Worm (Caenorhabditis elegans) whole organism, young adult: ENCODE results near the gene asps-1.
A peak's percentile ranks its signal among the peaks of the same experiment; 100 is the strongest.

Source experiments
- B0336.3 ChIP-seq: fragments of 200-800 bp; sonication (Bioruptor generic); IDR thresholded peaks from 2 replicates; pipeline ENCODE4 v1.3.6; 2022; ENCODE audit warnings: missing genetic modification characterization, missing compliant biosample characterization
- F22D6.2 ChIP-seq: sonication (generic microtip); optimal IDR thresholded peaks from 2 replicates; lab custom pipeline; 2016; ENCODE audit warnings: mild to moderate bottlenecking, missing genetic modification characterization, missing compliant biosample characterization
- F33H1.4 ChIP-seq: fragments of 200-800 bp; sonication (Bioruptor generic); IDR thresholded peaks from 2 replicates; pipeline ENCODE4 v1.3.6; 2022; ENCODE audit warnings: missing genetic modification reagents, missing genetic modification characterization, missing compliant biosample characterization
- F37B4.10 ChIP-seq: fragments of 200-800 bp; sonication (Bioruptor generic); IDR thresholded peaks from 2 replicates; pipeline ENCODE4 v1.3.6; 2022; ENCODE audit warnings: missing genetic modification characterization, missing compliant biosample characterization
- F49E8.2 ChIP-seq: sonication (generic microtip); optimal IDR thresholded peaks from 3 replicates; lab custom pipeline; 2017; ENCODE audit warnings: missing genetic modification characterization, mild to moderate bottlenecking, missing compliant biosample characterization, antibody characterized with exemption, moderate library complexity; ENCODE audit not compliant: insufficient read depth
- K12H6.12 ChIP-seq: fragments of 200-800 bp; sonication (Bioruptor generic); optimal IDR thresholded peaks from 2 replicates; lab custom pipeline; 2018; ENCODE audit warnings: mild to moderate bottlenecking, missing genetic modification characterization, missing compliant biosample characterization
- T07F8.4 ChIP-seq: sonication (generic microtip); optimal IDR thresholded peaks from 2 replicates; lab custom pipeline; 2016; ENCODE audit warnings: mild to moderate bottlenecking, missing genetic modification characterization, moderate library complexity, missing compliant biosample characterization
- Y53G8AR.9 ChIP-seq: fragments of 200-800 bp; sonication (Bioruptor generic); conservative IDR thresholded peaks from 2 replicates; pipeline ENCODE4 v1.3.6; 2022; ENCODE audit warnings: missing genetic modification reagents, missing genetic modification characterization, missing compliant biosample characterization
- aptf-3 ChIP-seq: fragments of 200-800 bp; sonication (Bioruptor generic); IDR thresholded peaks from 2 replicates; pipeline ENCODE4 v1.3.6; 2022; ENCODE audit warnings: missing genetic modification characterization, missing compliant biosample characterization
- bed-2 ChIP-seq: fragments of 200-800 bp; sonication (Bioruptor generic); IDR thresholded peaks from 2 replicates; pipeline ENCODE4 v1.3.6; 2022; ENCODE audit warnings: missing genetic modification reagents, missing genetic modification characterization, missing compliant biosample characterization
- ccch-3 ChIP-seq: fragments of 200-800 bp; sonication (Bioruptor generic); optimal IDR thresholded peaks from 2 replicates; lab custom pipeline; 2018; ENCODE audit warnings: mild to moderate bottlenecking, missing genetic modification characterization, missing compliant biosample characterization
- cebp-2 ChIP-seq: fragments of 200-800 bp; sonication (Bioruptor generic); IDR thresholded peaks from 2 replicates; pipeline ENCODE4 v1.3.6; 2022; ENCODE audit warnings: missing genetic modification characterization, missing compliant biosample characterization
- ceh-58 ChIP-seq: fragments of 200-800 bp; sonication (Bioruptor generic); IDR thresholded peaks from 2 replicates; pipeline ENCODE4 v1.3.6; 2022; ENCODE audit warnings: missing genetic modification characterization, missing compliant biosample characterization
- ceh-79 ChIP-seq: sonication (generic microtip); optimal IDR thresholded peaks from 2 replicates; lab custom pipeline; 2017; ENCODE audit warnings: mild to moderate bottlenecking, missing genetic modification characterization, missing compliant biosample characterization
- chd-7 ChIP-seq: sonication (generic microtip); optimal IDR thresholded peaks from 2 replicates; lab custom pipeline; 2016; ENCODE audit warnings: mild to moderate bottlenecking, missing genetic modification characterization, moderate library complexity, missing compliant biosample characterization
- die-1 ChIP-seq: sonication (generic microtip); optimal IDR thresholded peaks from 2 replicates; lab custom pipeline; 2016; ENCODE audit warnings: missing genotype, mild to moderate bottlenecking, missing genetic modification characterization, missing compliant biosample characterization
- egl-18 ChIP-seq: fragments of 200-800 bp; sonication (Bioruptor generic); IDR thresholded peaks from 2 replicates; pipeline ENCODE4 v1.3.6; 2022; ENCODE audit warnings: missing genetic modification reagents, missing genetic modification characterization, missing compliant biosample characterization
- ekl-4 ChIP-seq: fragments of 200-800 bp; sonication (Bioruptor generic); IDR thresholded peaks from 2 replicates; pipeline ENCODE4 v1.3.6; 2022; ENCODE audit warnings: missing genetic modification reagents, missing genetic modification characterization, missing compliant biosample characterization
- ets-4 ChIP-seq: fragments of 200-800 bp; sonication (Bioruptor generic); optimal IDR thresholded peaks from 2 replicates; lab custom pipeline; 2018; ENCODE audit warnings: mild to moderate bottlenecking, missing genetic modification characterization, missing compliant biosample characterization
- hlh-12 ChIP-seq: sonication (generic microtip); optimal IDR thresholded peaks from 2 replicates; lab custom pipeline; 2016; ENCODE audit warnings: missing genetic modification characterization, missing compliant biosample characterization
- hmg-1.2 ChIP-seq: fragments of 200-800 bp; sonication (Bioruptor generic); IDR thresholded peaks from 2 replicates; pipeline ENCODE4 v1.3.6; 2022; ENCODE audit warnings: missing genetic modification reagents, missing genetic modification characterization, missing compliant biosample characterization
- hrde-1 ChIP-seq: sonication (generic microtip); optimal IDR thresholded peaks from 2 replicates; lab custom pipeline; 2016; ENCODE audit warnings: missing genetic modification characterization, mild to moderate bottlenecking, missing compliant biosample characterization, moderate library complexity, missing genotype, missing genetic modification reagents, borderline replicate concordance
- hsf-1 ChIP-seq: fragments of 200-800 bp; sonication (Bioruptor generic); IDR thresholded peaks from 2 replicates; pipeline ENCODE4 v1.3.6; 2022; ENCODE audit warnings: missing genetic modification reagents, missing genetic modification characterization, missing compliant biosample characterization
- lin-40 ChIP-seq: sonication (generic microtip); optimal IDR thresholded peaks from 2 replicates; lab custom pipeline; 2016; ENCODE audit warnings: missing genetic modification characterization, mild to moderate bottlenecking, missing compliant biosample characterization, missing genotype, missing genetic modification reagents
- lir-1 ChIP-seq: fragments of 200-800 bp; sonication (Bioruptor generic); conservative IDR thresholded peaks from 2 replicates; pipeline ENCODE4 v1.3.6; 2022; ENCODE audit warnings: missing genetic modification reagents, missing genetic modification characterization, missing compliant biosample characterization
- madf-10 ChIP-seq: sonication (generic microtip); optimal IDR thresholded peaks from 2 replicates; lab custom pipeline; 2016; ENCODE audit warnings: mild to moderate bottlenecking, missing genetic modification characterization, missing compliant biosample characterization
- mcd-1 ChIP-seq: fragments of 200-800 bp; sonication (Bioruptor generic); IDR thresholded peaks from 2 replicates; pipeline ENCODE4 v1.3.6; 2022; ENCODE audit warnings: missing genetic modification reagents, missing genetic modification characterization, missing compliant biosample characterization
- mxl-1 ChIP-seq: sonication (generic microtip); optimal IDR thresholded peaks from 2 replicates; lab custom pipeline; 2016; ENCODE audit warnings: missing genetic modification characterization, missing compliant biosample characterization
- nfyb-1 ChIP-seq: fragments of 200-800 bp; sonication (Bioruptor generic); IDR thresholded peaks from 2 replicates; pipeline ENCODE4 v1.3.6; 2022; ENCODE audit warnings: missing genetic modification reagents, missing genetic modification characterization, missing compliant biosample characterization
- nhr-179 ChIP-seq: sonication (generic microtip); optimal IDR thresholded peaks from 2 replicates; lab custom pipeline; 2016; ENCODE audit warnings: mild to moderate bottlenecking, missing genetic modification characterization, missing compliant biosample characterization
- nhr-80 ChIP-seq: sonication (generic microtip); optimal IDR thresholded peaks from 2 replicates; lab custom pipeline; 2016; ENCODE audit warnings: missing genetic modification characterization, missing compliant biosample characterization
- nhr-90 ChIP-seq: sonication (generic microtip); optimal IDR thresholded peaks from 2 replicates; lab custom pipeline; 2016; ENCODE audit warnings: missing genotype, mild to moderate bottlenecking, missing genetic modification characterization, missing compliant biosample characterization
- pbrm-1 ChIP-seq: fragments of 200-800 bp; sonication (Bioruptor generic); IDR thresholded peaks from 2 replicates; pipeline ENCODE4 v1.3.6; 2022; ENCODE audit warnings: missing genetic modification reagents, missing genetic modification characterization, missing compliant biosample characterization
- rpc-1 ChIP-seq, 2 experiments: fragments of 150-350 bp in 1 of 2; sonication (generic microtip) in 1 of 2; optimal IDR thresholded peaks; 2 replicates each; lab custom pipeline; 2014 to 2018; ENCODE audit warnings: missing biosample characterization in 1 of 2, missing genetic modification characterization in 1 of 2, missing genetic modification reagents in 1 of 2, missing genotype in 1 of 2
- snpc-1.3 ChIP-seq: sonication (generic microtip); optimal IDR thresholded peaks from 2 replicates; lab custom pipeline; 2017; ENCODE audit warnings: missing genetic modification characterization, mild to moderate bottlenecking, missing compliant biosample characterization, antibody characterized with exemption, moderate library complexity, missing genotype, missing genetic modification reagents; ENCODE audit not compliant: insufficient read depth
- snpc-4 ChIP-seq, 5 experiments: fragments of 150-350 bp in 1 of 5; sonication (generic microtip) in 4 of 5; optimal IDR thresholded peaks; 2 replicates each; lab custom pipeline; 2014 to 2018; ENCODE audit warnings: missing genetic modification characterization in 5 of 5, missing biosample characterization in 3 of 5, antibody characterized with exemption in 2 of 5, mild to moderate bottlenecking in 2 of 5, missing compliant biosample characterization in 2 of 5, missing genotype in 2 of 5, moderate library complexity in 2 of 5, missing genetic modification reagents in 1 of 5
- tbp1 ChIP-seq: fragments of 200-800 bp; sonication (Bioruptor generic); optimal IDR thresholded peaks from 2 replicates; lab custom pipeline; 2018; ENCODE audit warnings: mild to moderate bottlenecking, missing genetic modification characterization, missing compliant biosample characterization
- tbx-9 ChIP-seq: sonication (generic microtip); optimal IDR thresholded peaks from 2 replicates; lab custom pipeline; 2016; ENCODE audit warnings: borderline replicate concordance, missing genetic modification characterization, inconsistent platforms, missing compliant biosample characterization
- tlf-1 ChIP-seq: fragments of 200-800 bp; sonication (Bioruptor generic); optimal IDR thresholded peaks from 2 replicates; lab custom pipeline; 2018; ENCODE audit warnings: mild to moderate bottlenecking, missing genetic modification characterization, missing compliant biosample characterization
- xnd-1 ChIP-seq: sonication (generic microtip); optimal IDR thresholded peaks from 2 replicates; lab custom pipeline; 2016; ENCODE audit warnings: missing genotype, missing genetic modification reagents, missing genetic modification characterization, missing compliant biosample characterization
- ztf-18 ChIP-seq: sonication (generic microtip); optimal IDR thresholded peaks from 2 replicates; lab custom pipeline; 2016; ENCODE audit warnings: missing genotype, mild to moderate bottlenecking, missing genetic modification characterization, missing compliant biosample characterization
- ztf-6 ChIP-seq: fragments of 200-800 bp; sonication (Bioruptor generic); IDR thresholded peaks from 2 replicates; pipeline ENCODE4 v1.3.6; 2022; ENCODE audit warnings: missing genetic modification reagents, missing genetic modification characterization, missing compliant biosample characterization

The asps-1 gene

DNA sequence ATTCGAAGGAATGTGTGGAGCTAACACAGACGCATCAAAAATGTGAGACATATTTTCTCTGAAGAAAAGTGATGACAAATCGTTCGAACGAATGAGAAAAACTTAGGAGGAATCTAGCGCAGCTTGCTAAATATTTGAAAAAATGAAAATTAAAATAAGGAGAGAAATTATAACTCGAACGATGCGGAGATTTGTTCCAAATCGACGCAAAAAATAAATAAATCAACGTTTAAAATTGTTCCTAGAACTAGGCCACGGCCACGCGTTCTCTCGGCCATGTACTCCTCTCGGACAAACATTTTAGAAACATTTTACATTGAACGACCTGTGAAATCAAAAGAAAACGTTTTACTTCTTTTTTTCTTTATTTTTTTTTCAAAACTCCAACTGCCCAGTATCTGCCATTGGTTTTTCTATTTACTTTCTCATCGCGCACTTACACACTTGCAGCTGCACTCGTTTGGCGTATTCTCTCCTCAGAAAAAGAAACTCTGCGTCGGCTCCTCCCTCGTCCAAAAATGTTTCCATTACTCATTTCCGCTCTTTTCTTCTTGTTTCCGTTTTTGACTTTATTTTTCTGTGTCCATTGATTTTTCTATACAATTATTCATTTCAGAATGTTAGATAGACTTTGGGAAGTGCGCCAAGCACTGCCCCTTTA is 3.0 kb upstream of the asps-1 start, which contains the start of the genes gna-1 and B0024.13 (continued):
- TF ChIP-seq mxl-1 (tag; lab: Kevin White, UChicago) (no peak), snpc-4 (GFP tag; optimal IDR thresholded peaks at IDR 0.05; lab: Kevin White, UChicago) (no peak), snpc-4 (tag; optimal IDR thresholded peaks at IDR 0.05; lab: Kevin White, UChicago) (peak in 2 of 4 experiments; percentile 10 to 39), bed-2 (GFP tag; lab: Robert Waterston, UW) (peak; percentile 53; the same call in 1 of the 2 replicates), F33H1.4 (GFP tag; lab: Robert Waterston, UW) (peak; percentile 33; the same call in 1 of the 2 replicates), ztf-18 (tag; lab: Kevin White, UChicago) (peak; percentile 26), die-1 (no peak), hmg-1.2 (GFP tag; lab: Robert Waterston, UW) (0 out of 2 replicates have a peak, but pooled peaks have one; percentile 9), nfyb-1 (GFP tag; lab: Robert Waterston, UW) (no peak), F22D6.2 (tag; lab: Kevin White, UChicago) (no peak), lir-1 (GFP tag; lab: Robert Waterston, UW) (peak; percentile 56; the same call in 1 of the 2 replicates), tbp1 (peak; percentile 20), ekl-4 (no peak), ets-4 (GFP tag; lab: Kevin White, UChicago) (no peak), ccch-3 (GFP tag; lab: Kevin White, UChicago) (peak; percentile 24), snpc-1.3 (no peak)

DNA sequence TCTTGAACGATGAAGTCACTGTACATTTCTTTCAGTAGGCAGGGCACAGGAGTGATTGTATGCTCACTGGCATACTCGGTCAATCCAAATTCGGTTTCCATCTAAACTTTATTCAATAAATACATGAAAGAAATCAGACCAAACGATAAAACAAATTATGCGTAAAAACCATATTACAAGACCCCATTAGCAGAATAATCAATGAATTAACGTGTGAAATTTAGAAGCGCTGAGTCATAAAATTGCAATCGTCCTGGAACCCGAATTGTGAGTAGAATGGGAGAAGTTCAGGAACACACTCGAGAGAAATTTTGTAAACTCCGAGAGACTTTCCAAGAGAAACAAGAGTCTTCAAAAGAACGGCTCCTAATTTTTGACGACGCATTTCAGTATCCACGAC is 2.2 kb upstream of the asps-1 start, which contains the start of gene B0024.11:
Gene B0024.11 (minus strand): TSS at position 101 of the 400 bp plus-strand sequence.
- no peak for TF ChIP-seq pbrm-1 (GFP tag; lab: Robert Waterston, UW)
- TF ChIP-seq nhr-80 (tag; lab: Kevin White, UChicago), result no peak
- no peak for TF ChIP-seq hrde-1
- TF ChIP-seq T07F8.4 (tag; lab: Kevin White, UChicago), result no peak
- TF ChIP-seq hlh-12 (tag; lab: Kevin White, UChicago), result no peak
- TF ChIP-seq snpc-1.3, result no peak
- no peak for TF ChIP-seq ceh-79 (tag; lab: Kevin White, UChicago)
- no peak for TF ChIP-seq madf-10
- TF ChIP-seq K12H6.12, result no peak
- TF ChIP-seq, all 124 proteins: peak for 0

DNA sequence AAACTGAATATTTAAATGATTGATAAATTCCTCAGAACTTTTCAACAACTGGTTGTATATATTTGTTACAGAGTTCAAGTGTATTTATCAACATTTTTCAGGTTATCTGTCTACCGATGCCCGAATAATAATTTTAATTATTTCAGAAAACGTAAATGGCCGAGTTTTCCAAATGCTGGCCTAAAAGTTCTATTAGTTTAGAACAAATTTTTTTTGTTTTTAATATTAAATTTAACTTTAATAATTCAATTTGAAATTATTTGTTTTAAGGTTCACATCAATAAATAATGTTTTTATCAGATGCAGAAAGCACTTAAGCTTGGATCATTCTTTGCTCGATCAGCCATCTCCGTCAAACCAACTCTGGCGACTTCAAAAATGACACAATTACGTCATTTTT is 2.8 kb downstream of the asps-1 start, which contains the start of gene trx-2:
Gene trx-2 (plus strand): TSS at position 301 of the 400 bp plus-strand sequence.
- TF ChIP-seq F37B4.10 (no peak), T07F8.4 (tag; lab: Kevin White, UChicago) (no peak), snpc-1.3 (no peak), mcd-1 (GFP tag; lab: Robert Waterston, UW) (no peak), lin-40 (no peak), tbx-9 (no peak), chd-7 (tag; lab: Kevin White, UChicago) (no peak), nhr-90 (tag; lab: Kevin White, UChicago) (no peak), aptf-3 (no peak), Y53G8AR.9 (GFP tag; lab: Robert Waterston, UW) (no peak)
- TF ChIP-seq, all 124 proteins: peak for 0

DNA sequence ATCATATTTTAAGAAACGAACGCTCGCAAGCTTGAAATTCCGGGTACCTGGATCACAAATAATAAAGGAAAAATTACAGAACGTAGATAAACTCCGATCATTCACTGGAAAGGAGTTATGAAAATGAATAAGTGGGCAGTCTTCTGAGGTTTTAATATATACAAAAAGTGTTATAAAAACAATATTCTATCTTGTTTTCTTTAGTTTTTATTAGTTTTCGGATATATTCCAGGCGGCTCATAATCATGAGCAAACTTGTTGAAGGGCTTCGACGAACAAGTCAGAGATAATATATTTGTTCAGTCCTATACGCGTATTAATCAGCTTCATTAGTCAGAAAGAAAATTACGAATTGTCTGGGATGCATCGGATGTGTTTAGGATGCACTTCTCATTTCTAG is 3.2 kb downstream of the asps-1 start, which contains the start of gene gcy-6:
Gene gcy-6 (minus strand): TSS at position 101 of the 400 bp plus-strand sequence.
- TF ChIP-seq rpc-1 (optimal IDR thresholded peaks at IDR 0.05; lab: Kevin White, UChicago) (no peak), rpc-1 (tag; optimal IDR thresholded peaks at IDR 0.05; lab: Kevin White, UChicago) (no peak), hsf-1 (GFP tag; lab: Robert Waterston, UW) (no peak), F49E8.2 (tag; lab: Kevin White, UChicago) (no peak), tlf-1 (no peak), B0336.3 (GFP tag; lab: Robert Waterston, UW) (no peak), nhr-179 (tag; lab: Kevin White, UChicago) (no peak), cebp-2 (GFP tag; lab: Robert Waterston, UW) (no peak), nfyb-1 (GFP tag; lab: Robert Waterston, UW) (no peak), ceh-58 (GFP tag; lab: Robert Waterston, UW) (no peak), xnd-1 (tag; lab: Kevin White, UChicago) (no peak), mxl-1 (tag; lab: Kevin White, UChicago) (no peak), ztf-6 (GFP tag; lab: Robert Waterston, UW) (no peak), egl-18 (GFP tag; lab: Robert Waterston, UW) (no peak)
